Fruit fly (Drosophila melanogaster): Measurements from ENCODE around the gene kst.

Gene kst

DNA sequence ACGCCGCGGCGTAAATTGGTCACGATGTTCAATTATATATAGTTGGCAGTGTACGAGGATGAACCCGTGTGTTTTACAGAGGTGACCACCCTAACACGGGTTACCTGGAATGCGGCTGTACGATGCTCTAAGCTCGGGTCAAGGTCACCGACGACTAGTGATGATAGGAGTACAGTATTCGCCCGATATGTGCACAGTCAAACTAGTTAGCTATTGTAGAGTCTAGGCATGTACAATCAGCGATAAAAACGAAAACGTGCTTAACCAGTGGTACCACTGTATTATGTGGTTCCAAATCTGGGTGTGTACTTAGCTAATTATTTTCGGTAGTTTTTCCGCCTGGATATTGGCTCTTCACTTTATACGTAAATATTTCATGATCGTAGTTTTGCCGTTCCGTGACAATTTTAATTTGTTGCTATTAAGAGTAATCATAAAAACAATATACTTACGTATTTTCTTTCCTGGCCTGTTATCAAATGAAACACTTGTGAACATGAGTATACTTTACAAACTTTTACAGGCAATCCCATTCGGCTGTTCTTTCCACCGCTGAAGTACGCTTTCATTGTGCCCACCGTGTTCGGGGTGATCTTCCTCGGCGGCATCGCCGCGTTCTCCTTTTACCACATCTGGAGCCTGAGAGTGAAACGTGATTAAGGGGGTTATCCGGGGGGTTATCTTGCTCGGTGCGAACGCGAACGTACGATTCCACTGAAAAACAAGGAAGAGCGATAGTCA is 16.5 kb upstream of the kst start (continued):
- TF ChIP-seq CG31365 (tag; optimal IDR thresholded peaks at IDR 0.05) (no peak), sc (optimal IDR thresholded peaks at IDR 0.05) (no peak), sc (GFP tag; optimal IDR thresholded peaks at IDR 0.05) (no peak), CG11085 (GFP tag; IDR thresholded peaks at IDR 0.05) (no peak), CG32532 (GFP tag; IDR thresholded peaks at IDR 0.05) (peak; percentile 66), pzg (GFP tag; optimal IDR thresholded peaks at IDR 0.05) (no peak), CG10565 (GFP tag; optimal IDR thresholded peaks at IDR 0.05) (no peak), CG4617 (GFP tag; optimal IDR thresholded peaks at IDR 0.05; ENCODE audit: borderline replicate concordance) (no peak), CG6854 (GFP tag; optimal IDR thresholded peaks at IDR 0.05) (no peak), Taf1 (GFP tag; IDR thresholded peaks at IDR 0.05) (0 out of 2 replicates have a peak, but pooled peaks have one; percentile 21), zen2 (GFP tag; IDR thresholded peaks at IDR 0.05; ENCODE audit: partially characterized antibody) (no peak), inv (GFP tag; IDR thresholded peaks at IDR 0.05; ENCODE audit: partially characterized antibody) (no peak), CG10209 (GFP tag; optimal IDR thresholded peaks at IDR 0.05) (no peak), az2 (GFP tag; optimal IDR thresholded peaks at IDR 0.05) (peak; percentile 10), CG6765 (GFP tag; optimal IDR thresholded peaks at IDR 0.05) (peak; percentile 15), CG32772 (GFP tag; IDR thresholded peaks at IDR 0.05) (peak; percentile 35; the same call in 1 of the 2 replicates), phol (tag; optimal IDR thresholded peaks at IDR 0.05) (no peak), kay (GFP tag; optimal IDR thresholded peaks at IDR 0.05) (no peak), Dp (GFP tag; optimal IDR thresholded peaks at IDR 0.05) (no peak), Ets65A (GFP tag) (peak; percentile 44), CG8924 (tag; optimal IDR thresholded peaks at IDR 0.05) (peak; percentile 12), lilli (GFP tag; optimal IDR thresholded peaks at IDR 0.05) (peak; percentile 50), CG8478 (optimal IDR thresholded peaks at IDR 0.05) (no peak), CG11247 (GFP tag; IDR thresholded peaks at IDR 0.05) (peak; percentile 5; the same call in 1 of the 2 replicates), Fer2 (tag; optimal IDR thresholded peaks at IDR 0.05) (no peak), CG10543 (GFP tag; optimal IDR thresholded peaks at IDR 0.05) (peak; percentile 35), CG4404 (GFP tag; IDR thresholded peaks at IDR 0.05) (no peak), ken (GFP tag; IDR thresholded peaks at IDR 0.05) (no peak), Doc2 (GFP tag; IDR thresholded peaks at IDR 0.05) (no peak), CG33557 (GFP tag; optimal IDR thresholded peaks at IDR 0.05) (no peak), CkIIα-i1 (GFP tag; IDR thresholded peaks at IDR 0.05) (no peak), grau (tag; optimal IDR thresholded peaks at IDR 0.05) (peak; percentile 95), Hr3 (GFP tag; optimal IDR thresholded peaks at IDR 0.05) (no peak), CG8089 (GFP tag; optimal IDR thresholded peaks at IDR 0.05) (no peak), fd96Cb (tag; optimal IDR thresholded peaks at IDR 0.05) (no peak), grn (GFP tag; optimal IDR thresholded peaks at IDR 0.05) (no peak), CG14014 (GFP tag; IDR thresholded peaks at IDR 0.05) (0 out of 2 replicates have a peak, but pooled peaks have one; percentile 47), CG11093 (GFP tag; IDR thresholded peaks at IDR 0.05) (no peak), Med (GFP tag) (peak; percentile 76), CG12769 (tag; optimal IDR thresholded peaks at IDR 0.05) (peak; percentile 43), row (GFP tag; IDR thresholded peaks at IDR 0.05) (peak; percentile 78), CG4820 (GFP tag; optimal IDR thresholded peaks at IDR 0.05) (peak; percentile 2), Bdp1 (GFP tag; optimal IDR thresholded peaks at IDR 0.05) (no peak), nau (GFP tag; optimal IDR thresholded peaks at IDR 0.05) (no peak), toy (GFP tag; IDR thresholded peaks at IDR 0.05) (no peak), CG14965 (GFP tag; optimal IDR thresholded peaks at IDR 0.05; ENCODE audit: borderline replicate concordance) (no peak), jigr1 (GFP tag; IDR thresholded peaks at IDR 0.05) (no peak), Lpt (GFP tag; optimal IDR thresholded peaks at IDR 0.05) (no peak), dati (GFP tag; IDR thresholded peaks at IDR 0.05) (no peak), CG2678 (tag; optimal IDR thresholded peaks at IDR 0.05) (peak; percentile 36), tgo (GFP tag; IDR thresholded peaks at IDR 0.05) (no peak)
